Worm (Caenorhabditis elegans) whole organism, L4/young adult: ENCODE measurements around the gene jmjd-3.1.

Experiments
- W03F9.2 ChIP-seq: fragments of 150-350 bp; optimal IDR thresholded peaks from 2 replicates; lab custom pipeline; 2014; ENCODE audit warnings: missing biosample characterization, missing genetic modification characterization
- dao-5 ChIP-seq: sonication (generic microtip); optimal IDR thresholded peaks from 2 replicates; lab custom pipeline; 2016; ENCODE audit warnings: missing genotype, missing genetic modification characterization, moderate library complexity, missing compliant biosample characterization
- him-1 ChIP-seq: sonication (generic microtip); optimal IDR thresholded peaks from 2 replicates; lab custom pipeline; 2016; ENCODE audit warnings: missing genotype, missing genetic modification reagents, missing genetic modification characterization, missing compliant biosample characterization

ce11 chrX:8562586-8562985 is 8.3 kb upstream of the jmjd-3.1 start:
- TF ChIP-seq dao-5 (no peak), him-1 (tag; lab: Kevin White, UChicago) (no peak), W03F9.2 (tag; lab: Kevin White, UChicago) (no peak)
